Worm (Caenorhabditis elegans) whole organism, mixed stage, embryonic: ENCODE measurements around the gene C23H3.2.

Source experiments
- blmp-1 ChIP-seq: fragments of 150-350 bp; optimal IDR thresholded peaks from 2 replicates; lab custom pipeline; 2014; ENCODE audit warnings: missing biosample characterization, missing genetic modification characterization
- ceh-43 ChIP-seq: fragments of 200-800 bp; sonication (Bioruptor generic); optimal IDR thresholded peaks from 2 replicates; lab custom pipeline; 2018; ENCODE audit warnings: mild to moderate bottlenecking, missing genetic modification characterization, moderate library complexity, missing compliant biosample characterization
- cnd-1 ChIP-seq: fragments of 200-800 bp; sonication (Bioruptor generic); optimal IDR thresholded peaks from 2 replicates; lab custom pipeline; 2018; ENCODE audit warnings: mild to moderate bottlenecking, missing genetic modification characterization, missing compliant biosample characterization
- elt-3 ChIP-seq: fragments of 150-350 bp; optimal IDR thresholded peaks from 2 replicates; lab custom pipeline; 2014; ENCODE audit warnings: missing biosample characterization, missing genetic modification characterization
- lsy-2 ChIP-seq: fragments of 150-350 bp; optimal IDR thresholded peaks from 2 replicates; lab custom pipeline; 2014; ENCODE audit warnings: missing biosample characterization, missing genetic modification characterization
- nhr-12 ChIP-seq: fragments of 150-350 bp; optimal IDR thresholded peaks from 2 replicates; lab custom pipeline; 2014; ENCODE audit warnings: missing biosample characterization, missing genetic modification characterization
- nhr-28 ChIP-seq: fragments of 150-350 bp; optimal IDR thresholded peaks from 2 replicates; lab custom pipeline; 2014; ENCODE audit warnings: missing biosample characterization, missing genetic modification characterization
- pha-4 ChIP-seq: fragments of 150-350 bp; optimal IDR thresholded peaks from 2 replicates; lab custom pipeline; 2018; ENCODE audit warnings: missing biosample characterization, missing genetic modification reagents, missing genetic modification characterization
- snpc-4 ChIP-seq: fragments of 150-350 bp; optimal IDR thresholded peaks from 2 replicates; lab custom pipeline; 2014; ENCODE audit warnings: missing biosample characterization, missing genetic modification characterization
- sptf-1 ChIP-seq: sonication (generic microtip); optimal IDR thresholded peaks from 2 replicates; lab custom pipeline; 2017; ENCODE audit warnings: mild to moderate bottlenecking, missing genetic modification characterization, moderate library complexity, missing compliant biosample characterization
- unc-39 ChIP-seq: fragments of 150-350 bp; optimal IDR thresholded peaks from 2 replicates; lab custom pipeline; 2014; ENCODE audit warnings: missing biosample characterization, missing genetic modification characterization
- unc-62 ChIP-seq: fragments of 150-350 bp; optimal IDR thresholded peaks from 2 replicates; lab custom pipeline; 2014; ENCODE audit warnings: missing biosample characterization, missing genetic modification reagents, missing genetic modification characterization

- no peak for TF ChIP-seq snpc-4
- TF ChIP-seq nhr-28 (tag; lab: Kevin White, UChicago): no peak
- TF ChIP-seq unc-62 (GFP tag; lab: Kevin White, UChicago): no peak
- no peak for TF ChIP-seq blmp-1 (tag; lab: Kevin White, UChicago)
- TF ChIP-seq nhr-12 (tag; lab: Kevin White, UChicago): no peak
- no peak for TF ChIP-seq cnd-1
- no peak for TF ChIP-seq ceh-43 (GFP tag; lab: Kevin White, UChicago)
- no peak for TF ChIP-seq sptf-1 (tag; lab: Kevin White, UChicago)
- no peak for TF ChIP-seq pha-4 (tag; lab: Kevin White, UChicago)
- TF ChIP-seq elt-3 (tag; lab: Kevin White, UChicago): no peak
- TF ChIP-seq lsy-2 (tag; lab: Kevin White, UChicago): no peak
- no peak for TF ChIP-seq unc-39 (tag; lab: Kevin White, UChicago)
These were observed 4.4 kb downstream of the C23H3.2 start for ce11 chrII:65484-65883.
